Worm (Caenorhabditis elegans) whole organism, early embryonic: ENCODE measurements around the gene R10E8.3.

Experiments used
- F13C5.2 ChIP-seq: sonication (generic microtip); optimal IDR thresholded peaks from 2 replicates; lab custom pipeline; 2017; ENCODE audit warnings: mild to moderate bottlenecking, missing genetic modification characterization, inconsistent platforms, missing compliant biosample characterization
- ama-1 ChIP-seq: fragments of 150-350 bp; optimal IDR thresholded peaks from 2 replicates; lab custom pipeline; 2014
- ceh-36 ChIP-seq: sonication (generic microtip); optimal IDR thresholded peaks from 2 replicates; lab custom pipeline; 2016; ENCODE audit warnings: missing genetic modification characterization, inconsistent platforms, missing compliant biosample characterization
- ets-7 ChIP-seq: sonication (generic microtip); optimal IDR thresholded peaks from 2 replicates; lab custom pipeline; 2016; ENCODE audit warnings: missing genotype, missing genetic modification characterization, missing compliant biosample characterization
- flt-1 ChIP-seq: fragments of 200-800 bp; sonication (Bioruptor generic); IDR thresholded peaks from 2 replicates; pipeline ENCODE4 v1.3.6; 2022; ENCODE audit warnings: missing genetic modification characterization, missing compliant biosample characterization
- hmbx-1 ChIP-seq: sonication (generic microtip); optimal IDR thresholded peaks from 2 replicates; lab custom pipeline; 2016; ENCODE audit warnings: mild to moderate bottlenecking, missing genetic modification characterization, missing compliant biosample characterization
- hmg-4 ChIP-seq: fragments of 200-800 bp; sonication (Bioruptor generic); optimal IDR thresholded peaks from 2 replicates; lab custom pipeline; 2018; ENCODE audit warnings: mild to moderate bottlenecking, missing genetic modification characterization, missing compliant biosample characterization
- pes-1 ChIP-seq: fragments of 200-800 bp; sonication (Bioruptor generic); IDR thresholded peaks from 2 replicates; pipeline ENCODE4 v1.3.6; 2022; ENCODE audit warnings: missing genetic modification reagents, missing genetic modification characterization, missing compliant biosample characterization
- scrt-1 ChIP-seq: fragments of 200-800 bp; sonication (Bioruptor generic); IDR thresholded peaks from 2 replicates; pipeline ENCODE4 v1.3.6; 2022; ENCODE audit warnings: missing genetic modification characterization, missing compliant biosample characterization
- tbx-11 ChIP-seq: fragments of 200-800 bp; sonication (Bioruptor generic); IDR thresholded peaks from 2 replicates; pipeline ENCODE4 v1.3.6; 2022; ENCODE audit warnings: missing genetic modification characterization, missing compliant biosample characterization
- tbx-37 ChIP-seq: fragments of 200-800 bp; sonication (Bioruptor generic); conservative IDR thresholded peaks from 2 replicates; pipeline ENCODE4 v1.3.6; 2022; ENCODE audit warnings: missing genetic modification reagents, missing genetic modification characterization, missing compliant biosample characterization

ce11 chrV:18184910-18185309 lies 51.7 kb downstream of the R10E8.3 start, which contains the start of gene C31G12.3:
- no peak for TF ChIP-seq ama-1 (lab: Kevin White, UChicago)
- no peak for TF ChIP-seq scrt-1 (GFP tag; lab: Robert Waterston, UW)
- no peak for TF ChIP-seq tbx-11 (GFP tag; lab: Robert Waterston, UW)
- TF ChIP-seq flt-1: no peak
- no peak for TF ChIP-seq ceh-36 (tag; lab: Kevin White, UChicago)
- TF ChIP-seq F13C5.2 (tag; lab: Kevin White, UChicago): no peak
- TF ChIP-seq hmbx-1 (tag; lab: Kevin White, UChicago): no peak
- TF ChIP-seq hmg-4: no peak
- no peak for TF ChIP-seq ets-7 (tag; lab: Kevin White, UChicago)
- TF ChIP-seq pes-1: no peak
- TF ChIP-seq tbx-37 (GFP tag; lab: Robert Waterston, UW): no peak
